Worm (Caenorhabditis elegans): ENCODE measurements around the gene fbxb-42.

DNA sequence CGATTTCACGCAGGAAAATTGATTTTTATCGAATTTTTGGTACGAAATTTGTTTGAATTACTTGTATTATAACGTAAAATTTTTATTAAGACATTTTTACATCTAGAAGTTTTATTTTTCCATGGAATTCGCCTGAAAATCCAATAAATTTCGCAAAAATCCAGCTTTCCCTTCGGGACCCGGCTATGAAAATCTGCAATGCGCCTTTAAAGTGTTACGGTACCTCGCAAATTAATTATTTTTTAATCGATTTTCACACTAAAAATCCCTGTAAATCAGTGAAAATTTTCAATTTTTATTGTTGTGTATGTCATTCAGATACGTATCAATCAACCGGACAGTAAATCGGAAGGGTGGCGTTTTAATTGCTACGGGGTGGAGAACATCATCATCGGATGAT is 36.5 kb upstream of the fbxb-42 start:
- TF ChIP-seq hnd-1 (tag; optimal IDR thresholded peaks at IDR 0.05), result no peak
- no peak for TF ChIP-seq tbx-11 (GFP tag; IDR thresholded peaks at IDR 0.05)
